Worm (Caenorhabditis elegans) whole organism, early embryonic: ENCODE measurements around the gene F35G2.5.
"Not testable (repeated sequence)": the region's sequence is repeated elsewhere in the genome, so short reads cannot be mapped to it uniquely, and the experiment has no call there.

ENCODE experiments used
- ceh-13 ChIP-seq: fragments of 200-800 bp; sonication (Bioruptor generic); optimal IDR thresholded peaks from 2 replicates; lab custom pipeline; 2018; ENCODE audit warnings: mild to moderate bottlenecking, missing genetic modification characterization, missing compliant biosample characterization
- hmbx-1 ChIP-seq: sonication (generic microtip); optimal IDR thresholded peaks from 2 replicates; lab custom pipeline; 2016; ENCODE audit warnings: mild to moderate bottlenecking, missing genetic modification characterization, missing compliant biosample characterization
- hnd-1 ChIP-seq: sonication (generic microtip); optimal IDR thresholded peaks from 2 replicates; lab custom pipeline; 2016; ENCODE audit warnings: missing genetic modification characterization, missing compliant biosample characterization
- tbx-37 ChIP-seq: fragments of 200-800 bp; sonication (Bioruptor generic); conservative IDR thresholded peaks from 2 replicates; pipeline ENCODE4 v1.3.6; 2022; ENCODE audit warnings: missing genetic modification reagents, missing genetic modification characterization, missing compliant biosample characterization
- tra-4 ChIP-seq: sonication (generic microtip); optimal IDR thresholded peaks from 2 replicates; lab custom pipeline; 2017; ENCODE audit warnings: missing genetic modification characterization, missing compliant biosample characterization

DNA sequence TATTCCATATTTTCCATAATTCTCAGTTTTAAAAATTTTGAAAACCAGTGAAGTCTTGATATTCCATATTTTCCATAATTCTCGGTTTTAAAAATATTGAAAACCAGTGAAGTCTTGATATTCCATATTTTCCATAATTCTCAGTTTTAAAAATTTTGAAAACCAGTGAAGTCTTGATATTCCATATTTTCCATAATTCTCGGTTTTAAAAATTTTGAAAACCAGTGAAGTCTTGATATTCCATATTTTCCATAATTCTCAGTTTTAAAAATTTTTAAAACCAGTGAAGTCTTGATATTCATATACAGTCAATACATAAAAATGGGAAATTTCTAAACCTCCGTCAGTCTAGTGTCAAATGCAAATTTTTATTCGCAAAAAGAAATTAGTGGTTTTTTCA lies 49.0 kb upstream of the F35G2.5 start:
- not testable (repeated sequence) for TF ChIP-seq hnd-1 (tag; lab: Kevin White, UChicago); hmbx-1 (tag; lab: Kevin White, UChicago); ceh-13; tra-4 (tag; lab: Kevin White, UChicago); tbx-37 (GFP tag; lab: Robert Waterston, UW)
